Fruit fly (Drosophila melanogaster): Measurements from ENCODE around the gene CG15369.

CG15369 gene

DNA sequence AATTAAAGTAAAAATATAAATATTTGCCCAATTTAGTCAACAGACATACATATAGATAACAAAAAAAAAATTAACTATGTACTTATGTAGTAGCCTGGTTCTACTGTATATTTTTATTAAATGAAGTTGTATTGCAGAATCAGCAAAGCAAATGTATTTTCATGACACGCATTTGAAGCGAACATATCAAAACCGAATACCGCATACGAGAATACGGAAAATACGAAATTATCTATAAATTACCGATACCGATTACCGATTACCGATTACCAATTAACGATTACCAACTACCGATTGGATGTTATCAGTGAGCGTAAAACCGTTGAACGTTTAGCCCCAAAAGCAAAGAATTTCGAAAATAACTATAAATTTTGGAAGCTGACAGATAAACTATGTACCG is 29.2 kb upstream of the CG15369 start (continued):
- TF ChIP-seq CG34224 (GFP tag; IDR thresholded peaks at IDR 0.05; ENCODE audit: partially characterized antibody): peak; percentile 27; the same call in 1 of the 3 replicates
- TF ChIP-seq NC2β (GFP tag; optimal IDR thresholded peaks at IDR 0.05): no peak
- 0 out of 2 replicates have a peak, but pooled peaks have one; percentile 35 for TF ChIP-seq ato (GFP tag; IDR thresholded peaks at IDR 0.05; ENCODE audit: partially characterized antibody)
- peak; percentile 10 for TF ChIP-seq gfzf (GFP tag; optimal IDR thresholded peaks at IDR 0.05)

dm6 chrX:9190555-9191184 is 26.0 kb upstream of the CG15369 start, which contains the start of gene CG12115:
CG12115 (minus strand) TSS chrX:9190605.
- TF ChIP-seq HHEX (GFP tag; optimal IDR thresholded peaks at IDR 0.05) (no peak), sens (GFP tag) (peak; percentile 32), CG8944 (GFP tag; optimal IDR thresholded peaks at IDR 0.05) (no peak), insv (GFP tag; optimal IDR thresholded peaks at IDR 0.05) (no peak), exex (tag; optimal IDR thresholded peaks at IDR 0.05) (peak; percentile 92), CG15514 (GFP tag; optimal IDR thresholded peaks at IDR 0.05) (peak; percentile 2), CG7556 (GFP tag; optimal IDR thresholded peaks at IDR 0.05) (no peak), Trl (optimal IDR thresholded peaks at IDR 0.05) (peak in 1 of 2 experiments; percentile 80), Trl (GFP tag; optimal IDR thresholded peaks at IDR 0.05) (no peak)

- TF ChIP-seq CG9932 (GFP tag; IDR thresholded peaks at IDR 0.05) (no peak), zfh1 (GFP tag; IDR thresholded peaks at IDR 0.05) (no peak), CTCF (GFP tag; optimal IDR thresholded peaks at IDR 0.05) (no peak), ato (GFP tag; IDR thresholded peaks at IDR 0.05; ENCODE audit: partially characterized antibody) (no peak), CG17802 (tag; optimal IDR thresholded peaks at IDR 0.05) (no peak), Poxn (GFP tag; IDR thresholded peaks at IDR 0.05) (no peak), z (GFP tag; IDR thresholded peaks at IDR 0.05) (no peak)
Measured at dm6 chrX:9191357-9191756, 25.3 kb upstream of the CG15369 start, which contains the start of gene CG12057. CG12057 (plus strand) TSS chrX:9191657.

DNA sequence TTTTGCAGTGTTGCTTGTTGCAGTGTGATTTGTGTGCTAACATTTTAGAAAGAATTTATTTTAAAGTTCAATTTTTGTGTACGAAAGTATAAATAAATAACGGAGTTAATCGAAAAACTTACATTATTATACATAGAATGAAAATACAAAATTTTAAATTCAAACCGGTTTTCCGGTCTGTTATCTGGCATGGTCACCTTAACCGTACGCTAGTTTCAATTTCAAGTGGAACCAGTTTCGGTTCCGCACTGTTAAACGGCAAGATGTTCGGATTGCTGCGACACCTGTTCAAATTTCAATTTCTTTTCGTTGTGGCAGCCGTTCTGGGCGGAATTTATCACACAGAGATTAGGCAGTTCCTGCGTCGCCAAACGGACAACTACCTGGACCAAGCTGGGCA is 24.2 kb upstream of the CG15369 start, which contains the start of gene CG12056:
Gene CG12056, plus strand, starts transcription at position 241 of the 400 bp plus-strand sequence.
- TF ChIP-seq corto (GFP tag; optimal IDR thresholded peaks at IDR 0.05) (no peak), MBD-R2 (GFP tag; IDR thresholded peaks at IDR 0.05) (peak; percentile 55), CG17186 (GFP tag; optimal IDR thresholded peaks at IDR 0.05) (peak; percentile 91), Myb (GFP tag; optimal IDR thresholded peaks at IDR 0.05) (peak; percentile 62), Ets65A (GFP tag) (peak; percentile 20), tio (GFP tag; optimal IDR thresholded peaks at IDR 0.05) (no peak), pzg (GFP tag; optimal IDR thresholded peaks at IDR 0.05) (peak; percentile 23), Atf3 (GFP tag; optimal IDR thresholded peaks at IDR 0.05) (no peak), grau (tag; optimal IDR thresholded peaks at IDR 0.05) (peak; percentile 22), CG5180 (GFP tag; optimal IDR thresholded peaks at IDR 0.05) (no peak), row (GFP tag; IDR thresholded peaks at IDR 0.05) (peak; percentile 12; the same call in 1 of the 3 replicates), BEAF-32 (GFP tag; optimal IDR thresholded peaks at IDR 0.05) (no peak), Dp (GFP tag; optimal IDR thresholded peaks at IDR 0.05) (peak; percentile 56), CG15514 (GFP tag; optimal IDR thresholded peaks at IDR 0.05) (peak; percentile 98), ranshi (GFP tag; IDR thresholded peaks at IDR 0.05) (peak; percentile 57; the same call in 1 of the 2 replicates), E2f2 (GFP tag; IDR thresholded peaks at IDR 0.05) (peak; percentile 61), org-1 (GFP tag; optimal IDR thresholded peaks at IDR 0.05) (no peak), MESR4 (GFP tag; optimal IDR thresholded peaks at IDR 0.05) (peak; percentile 31), C15 (GFP tag; IDR thresholded peaks at IDR 0.05) (no peak)

All from whole organism, embryonic.